Fruit fly (Drosophila melanogaster): Measurements from ENCODE around the gene CG10874.

DNA sequence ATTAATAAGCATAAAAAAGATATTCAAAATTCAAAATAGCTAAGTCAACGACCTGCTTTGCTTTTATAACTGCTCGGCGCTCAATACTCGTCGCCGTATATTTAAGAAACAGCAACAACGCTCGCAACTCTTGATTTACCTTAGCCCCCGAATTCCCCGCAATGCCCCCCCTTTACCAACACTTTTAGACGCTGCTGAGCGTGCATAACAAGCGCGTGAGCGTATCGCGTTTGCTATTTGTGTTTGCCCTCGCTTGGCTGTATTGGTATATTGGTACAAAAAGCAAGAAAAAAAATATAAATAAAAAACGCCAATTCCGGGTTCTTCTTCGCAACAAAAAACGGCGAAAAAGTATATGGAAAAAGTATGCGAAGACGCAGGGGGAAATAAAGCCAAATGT lies 26.3 kb downstream of the CG10874 start:
- TF ChIP-seq ttk (optimal IDR thresholded peaks at IDR 0.05) (no peak), h (optimal IDR thresholded peaks at IDR 0.05) (no peak), Myc (optimal IDR thresholded peaks at IDR 0.05) (no peak), Sin3A (optimal IDR thresholded peaks at IDR 0.05) (no peak)
